Worm (Caenorhabditis elegans) whole organism, young adult: ENCODE results near the gene fat-1.

ENCODE experiments used
- B0261.1 ChIP-seq: sonication (generic microtip); optimal IDR thresholded peaks from 2 replicates; lab custom pipeline; 2016; ENCODE audit warnings: mild to moderate bottlenecking, missing genetic modification characterization, moderate library complexity, missing compliant biosample characterization
- B0336.3 ChIP-seq: fragments of 200-800 bp; sonication (Bioruptor generic); IDR thresholded peaks from 2 replicates; pipeline ENCODE4 v1.3.6; 2022; ENCODE audit warnings: missing genetic modification characterization, missing compliant biosample characterization
- C17E4.6 ChIP-seq: fragments of 200-800 bp; sonication (Bioruptor generic); IDR thresholded peaks from 2 replicates; pipeline ENCODE4 v1.3.6; 2022; ENCODE audit warnings: missing genetic modification reagents, missing genetic modification characterization, missing compliant biosample characterization
- F23B12.7 ChIP-seq: sonication (generic microtip); optimal IDR thresholded peaks from 2 replicates; lab custom pipeline; 2017; ENCODE audit warnings: missing genetic modification characterization, mild to moderate bottlenecking, missing compliant biosample characterization, antibody characterized with exemption, moderate library complexity; ENCODE audit not compliant: insufficient read depth
- F33H1.4 ChIP-seq: fragments of 200-800 bp; sonication (Bioruptor generic); IDR thresholded peaks from 2 replicates; pipeline ENCODE4 v1.3.6; 2022; ENCODE audit warnings: missing genetic modification reagents, missing genetic modification characterization, missing compliant biosample characterization
- F39B2.1 ChIP-seq: fragments of 200-800 bp; sonication (Bioruptor generic); IDR thresholded peaks from 2 replicates; pipeline ENCODE4 v1.3.6; 2022; ENCODE audit warnings: missing genetic modification reagents, missing genetic modification characterization, missing compliant biosample characterization
- F52B5.7 ChIP-seq: sonication (generic microtip); optimal IDR thresholded peaks from 2 replicates; lab custom pipeline; 2016; ENCODE audit warnings: mild to moderate bottlenecking, missing genetic modification characterization, missing compliant biosample characterization
- F57C9.4 ChIP-seq: sonication (generic microtip); optimal IDR thresholded peaks from 2 replicates; lab custom pipeline; 2017; ENCODE audit warnings: mild to moderate bottlenecking, missing genetic modification characterization, missing compliant biosample characterization
- K11D2.4 ChIP-seq: fragments of 200-800 bp; sonication (Bioruptor generic); IDR thresholded peaks from 2 replicates; pipeline ENCODE4 v1.3.6; 2022; ENCODE audit warnings: missing genetic modification reagents, missing genetic modification characterization, missing compliant biosample characterization
- K12H6.12 ChIP-seq: fragments of 200-800 bp; sonication (Bioruptor generic); optimal IDR thresholded peaks from 2 replicates; lab custom pipeline; 2018; ENCODE audit warnings: mild to moderate bottlenecking, missing genetic modification characterization, missing compliant biosample characterization
- T07F8.4 ChIP-seq: sonication (generic microtip); optimal IDR thresholded peaks from 2 replicates; lab custom pipeline; 2016; ENCODE audit warnings: mild to moderate bottlenecking, missing genetic modification characterization, moderate library complexity, missing compliant biosample characterization
- Y53F4B.3 ChIP-seq: fragments of 200-800 bp; sonication (Bioruptor generic); IDR thresholded peaks from 2 replicates; pipeline ENCODE4 v1.3.6; 2022; ENCODE audit warnings: missing genetic modification reagents, missing genetic modification characterization, missing compliant biosample characterization
- Y56A3A.18 ChIP-seq: fragments of 200-800 bp; sonication (Bioruptor generic); IDR thresholded peaks from 2 replicates; pipeline ENCODE4 v1.3.6; 2022; ENCODE audit warnings: missing genetic modification reagents, missing genetic modification characterization, missing compliant biosample characterization
- Y67H2A.10 ChIP-seq: fragments of 200-800 bp; sonication (Bioruptor generic); conservative IDR thresholded peaks from 2 replicates; pipeline ENCODE4 v1.3.6; 2022; ENCODE audit warnings: missing genetic modification reagents, missing genetic modification characterization, missing compliant biosample characterization
- Y79H2A.3 ChIP-seq: fragments of 200-800 bp; sonication (Bioruptor generic); conservative IDR thresholded peaks from 2 replicates; pipeline ENCODE4 v1.3.6; 2022; ENCODE audit warnings: missing genetic modification reagents, missing genetic modification characterization, missing compliant biosample characterization
- ZK185.1 ChIP-seq: sonication (generic microtip); optimal IDR thresholded peaks from 2 replicates; lab custom pipeline; 2016; ENCODE audit warnings: mild to moderate bottlenecking, missing genetic modification characterization, missing compliant biosample characterization; ENCODE audit not compliant: poor library complexity, severe bottlenecking
- ama-1 ChIP-seq, 3 experiments: fragments of 150-350 bp in 1 of 3; sonication (generic microtip) in 2 of 3; optimal IDR thresholded peaks; 2 replicates each; lab custom pipeline; 2014 to 2018; ENCODE audit warnings: missing biosample characterization in 2 of 3, missing genetic modification characterization in 2 of 3, missing genetic modification reagents in 2 of 3
- athp-1 ChIP-seq: sonication (generic microtip); optimal IDR thresholded peaks from 2 replicates; lab custom pipeline; 2017; ENCODE audit warnings: mild to moderate bottlenecking, missing genetic modification characterization, missing compliant biosample characterization
- attf-3 ChIP-seq: fragments of 200-800 bp; sonication (Bioruptor generic); conservative IDR thresholded peaks from 2 replicates; pipeline ENCODE4 v1.3.6; 2022; ENCODE audit warnings: missing genetic modification reagents, missing genetic modification characterization, missing compliant biosample characterization
- attf-5 ChIP-seq: fragments of 200-800 bp; sonication (Bioruptor generic); optimal IDR thresholded peaks from 2 replicates; lab custom pipeline; 2018; ENCODE audit warnings: mild to moderate bottlenecking, missing genetic modification characterization, missing compliant biosample characterization
- cebp-1 ChIP-seq, 2 experiments: fragments of 200-800 bp in 1 of 2; sonication (Bioruptor generic) in 1 of 2; sonication (generic microtip) in 1 of 2; IDR thresholded peaks in 1 of 2; optimal IDR thresholded peaks in 1 of 2; 2 replicates each; pipeline versions ENCODE4 v1.3.6 to Lab custom; 2017 to 2022; ENCODE audit warnings: missing compliant biosample characterization in 2 of 2, missing genetic modification characterization in 2 of 2, mild to moderate bottlenecking in 1 of 2, missing genetic modification reagents in 1 of 2, moderate library complexity in 1 of 2
- ceh-27 ChIP-seq: fragments of 200-800 bp; sonication (Bioruptor generic); optimal IDR thresholded peaks from 2 replicates; lab custom pipeline; 2018; ENCODE audit warnings: mild to moderate bottlenecking, missing genetic modification characterization, moderate library complexity, missing compliant biosample characterization
- chd-7 ChIP-seq: sonication (generic microtip); optimal IDR thresholded peaks from 2 replicates; lab custom pipeline; 2016; ENCODE audit warnings: mild to moderate bottlenecking, missing genetic modification characterization, moderate library complexity, missing compliant biosample characterization
- dox-1 ChIP-seq: fragments of 200-800 bp; sonication (Bioruptor generic); IDR thresholded peaks from 2 replicates; pipeline ENCODE4 v1.3.6; 2022; ENCODE audit warnings: missing genetic modification reagents, missing genetic modification characterization, missing compliant biosample characterization
- dpl-1 ChIP-seq: fragments of 150-350 bp; optimal IDR thresholded peaks from 2 replicates; lab custom pipeline; 2014; ENCODE audit warnings: missing biosample characterization, missing genetic modification reagents, missing genetic modification characterization
- egl-44 ChIP-seq: fragments of 200-800 bp; sonication (Bioruptor generic); IDR thresholded peaks from 2 replicates; pipeline ENCODE4 v1.3.6; 2022; ENCODE audit warnings: missing genetic modification reagents, missing genetic modification characterization, missing compliant biosample characterization
- egrh-3 ChIP-seq: fragments of 200-800 bp; sonication (Bioruptor generic); IDR thresholded peaks from 2 replicates; pipeline ENCODE4 v1.3.6; 2022; ENCODE audit warnings: missing genetic modification reagents, missing genetic modification characterization, missing compliant biosample characterization
- hmg-20 ChIP-seq: fragments of 200-800 bp; sonication (Bioruptor generic); IDR thresholded peaks from 2 replicates; pipeline ENCODE4 v1.3.6; 2022; ENCODE audit warnings: missing genetic modification reagents, missing genetic modification characterization, missing compliant biosample characterization
- hsf-1 ChIP-seq: fragments of 200-800 bp; sonication (Bioruptor generic); IDR thresholded peaks from 2 replicates; pipeline ENCODE4 v1.3.6; 2022; ENCODE audit warnings: missing genetic modification reagents, missing genetic modification characterization, missing compliant biosample characterization
- let-526 ChIP-seq: fragments of 200-800 bp; sonication (Bioruptor generic); IDR thresholded peaks from 2 replicates; pipeline ENCODE4 v1.3.6; 2022; ENCODE audit warnings: missing genetic modification reagents, missing genetic modification characterization, missing compliant biosample characterization
- lin-40 ChIP-seq: sonication (generic microtip); optimal IDR thresholded peaks from 2 replicates; lab custom pipeline; 2016; ENCODE audit warnings: missing genetic modification characterization, mild to moderate bottlenecking, missing compliant biosample characterization, missing genotype, missing genetic modification reagents
- lin-54 ChIP-seq: fragments of 200-800 bp; sonication (Bioruptor generic); optimal IDR thresholded peaks from 2 replicates; lab custom pipeline; 2018; ENCODE audit warnings: mild to moderate bottlenecking, missing genetic modification characterization, missing compliant biosample characterization
- lir-1 ChIP-seq: fragments of 200-800 bp; sonication (Bioruptor generic); conservative IDR thresholded peaks from 2 replicates; pipeline ENCODE4 v1.3.6; 2022; ENCODE audit warnings: missing genetic modification reagents, missing genetic modification characterization, missing compliant biosample characterization
- lsy-27 ChIP-seq: sonication (generic microtip); optimal IDR thresholded peaks from 2 replicates; lab custom pipeline; 2017; ENCODE audit warnings: missing genetic modification characterization, mild to moderate bottlenecking, missing compliant biosample characterization, antibody characterized with exemption, missing genotype, borderline replicate concordance; ENCODE audit not compliant: insufficient read depth
- madf-6 ChIP-seq: fragments of 200-800 bp; sonication (Bioruptor generic); IDR thresholded peaks from 2 replicates; pipeline ENCODE4 v1.3.6; 2022; ENCODE audit warnings: missing genetic modification reagents, missing genetic modification characterization, missing compliant biosample characterization
- mcd-1 ChIP-seq: fragments of 200-800 bp; sonication (Bioruptor generic); IDR thresholded peaks from 2 replicates; pipeline ENCODE4 v1.3.6; 2022; ENCODE audit warnings: missing genetic modification reagents, missing genetic modification characterization, missing compliant biosample characterization
- mxl-1 ChIP-seq: sonication (generic microtip); optimal IDR thresholded peaks from 2 replicates; lab custom pipeline; 2016; ENCODE audit warnings: missing genetic modification characterization, missing compliant biosample characterization
- nfya-2 ChIP-seq: fragments of 200-800 bp; sonication (Bioruptor generic); IDR thresholded peaks from 2 replicates; pipeline ENCODE4 v1.3.6; 2022; ENCODE audit warnings: missing genetic modification reagents, missing genetic modification characterization, missing compliant biosample characterization
- nhr-27 ChIP-seq: fragments of 200-800 bp; sonication (Bioruptor generic); optimal IDR thresholded peaks from 2 replicates; lab custom pipeline; 2018; ENCODE audit warnings: mild to moderate bottlenecking, missing genetic modification characterization, moderate library complexity, missing compliant biosample characterization
- nhr-80 ChIP-seq: sonication (generic microtip); optimal IDR thresholded peaks from 2 replicates; lab custom pipeline; 2016; ENCODE audit warnings: missing genetic modification characterization, missing compliant biosample characterization
- somi-1 ChIP-seq: fragments of 200-800 bp; sonication (Bioruptor generic); optimal IDR thresholded peaks from 2 replicates; lab custom pipeline; 2018; ENCODE audit warnings: mild to moderate bottlenecking, missing genetic modification characterization, missing compliant biosample characterization
- zfh-2 ChIP-seq: fragments of 200-800 bp; sonication (Bioruptor generic); conservative IDR thresholded peaks from 2 replicates; pipeline ENCODE4 v1.3.6; 2022; ENCODE audit warnings: missing genetic modification reagents, missing genetic modification characterization, missing compliant biosample characterization
- ztf-28 ChIP-seq: fragments of 200-800 bp; sonication (Bioruptor generic); IDR thresholded peaks from 2 replicates; pipeline ENCODE4 v1.3.6; 2022; ENCODE audit warnings: missing genetic modification reagents, missing genetic modification characterization, missing compliant biosample characterization
- ztf-3 ChIP-seq: fragments of 200-800 bp; sonication (Bioruptor generic); optimal IDR thresholded peaks from 2 replicates; lab custom pipeline; 2018; ENCODE audit warnings: mild to moderate bottlenecking, missing genetic modification characterization, missing compliant biosample characterization

The fat-1 gene

ce11 chrIV:13330547-13330946 is 15.1 kb downstream of the fat-1 start:
- TF ChIP-seq ama-1 (optimal IDR thresholded peaks at IDR 0.05; lab: Kevin White, UChicago) = no peak
- no peak for TF ChIP-seq ama-1 (GFP tag; optimal IDR thresholded peaks at IDR 0.05; lab: Kevin White, UChicago)
- no peak for TF ChIP-seq madf-6 (GFP tag; lab: Robert Waterston, UW)
- TF ChIP-seq Y56A3A.18 (GFP tag; lab: Robert Waterston, UW) = 0 out of 2 replicates have a peak, but pooled peaks have one; percentile 43
- no peak for TF ChIP-seq lsy-27 (tag; lab: Kevin White, UChicago)
- no peak for TF ChIP-seq B0261.1 (tag; lab: Kevin White, UChicago)
- TF ChIP-seq zfh-2 (GFP tag; lab: Robert Waterston, UW) = 0 out of 2 replicates have a peak, but pooled peaks have one; percentile 22
- TF ChIP-seq, all 124 proteins: peak for 2

- TF ChIP-seq athp-1 (tag; lab: Kevin White, UChicago) = no peak
- no peak for TF ChIP-seq lin-54 (GFP tag; lab: Kevin White, UChicago)
- no peak for TF ChIP-seq dpl-1 (GFP tag; lab: Kevin White, UChicago)
- TF ChIP-seq B0336.3 = no peak
- no peak for TF ChIP-seq F33H1.4 (GFP tag; lab: Robert Waterston, UW)
- TF ChIP-seq mcd-1 (GFP tag; lab: Robert Waterston, UW) = no peak
- TF ChIP-seq egrh-3 (GFP tag; lab: Robert Waterston, UW) = peak; percentile 31; the same call in 1 of the 2 replicates
- no peak for TF ChIP-seq F39B2.1
- no peak for TF ChIP-seq K11D2.4 (GFP tag; lab: Robert Waterston, UW)
- TF ChIP-seq hmg-20 (GFP tag; lab: Robert Waterston, UW) = no peak
- TF ChIP-seq C17E4.6 (GFP tag; lab: Robert Waterston, UW) = no peak
- TF ChIP-seq nhr-27 (tag; lab: Kevin White, UChicago) = no peak
- no peak for TF ChIP-seq lir-1 (GFP tag; lab: Robert Waterston, UW)
- peak; percentile 69; the same call in 1 of the 2 replicates for TF ChIP-seq zfh-2 (GFP tag; lab: Robert Waterston, UW)
- peak; percentile 8 for TF ChIP-seq F52B5.7
Measured at ce11 chrIV:13331285-13331684, 15.8 kb downstream of the fat-1 start, which contains the start of gene pqn-74. Gene pqn-74, minus strand, starts transcription at chrIV:13331406.

ce11 chrIV:13334287-13334686 is 18.8 kb downstream of the fat-1 start:
- no peak for TF ChIP-seq zfh-2 (GFP tag; lab: Robert Waterston, UW)
- no peak for TF ChIP-seq K12H6.12 (tag; lab: Kevin White, UChicago)
- TF ChIP-seq ztf-3 = no peak
- TF ChIP-seq attf-5 = peak; percentile 11
- no peak for TF ChIP-seq lin-40 (tag; lab: Kevin White, UChicago)
- TF ChIP-seq Y56A3A.18 (GFP tag; lab: Robert Waterston, UW) = no peak
- TF ChIP-seq F23B12.7 (tag; lab: Kevin White, UChicago) = no peak
- TF ChIP-seq nhr-27 (tag; lab: Kevin White, UChicago) = no peak
- TF ChIP-seq F57C9.4 (tag; lab: Kevin White, UChicago) = no peak
- TF ChIP-seq Y67H2A.10 (GFP tag; lab: Robert Waterston, UW) = no peak
- TF ChIP-seq hsf-1 (GFP tag; lab: Robert Waterston, UW) = no peak
- TF ChIP-seq ceh-27 (GFP tag; lab: Kevin White, UChicago) = no peak
- TF ChIP-seq ztf-28 (GFP tag; lab: Robert Waterston, UW) = no peak
- no peak for TF ChIP-seq K11D2.4 (GFP tag; lab: Robert Waterston, UW)
- TF ChIP-seq somi-1 (GFP tag; lab: Kevin White, UChicago) = no peak
- TF ChIP-seq dox-1 = 0 out of 2 replicates have a peak, but pooled peaks have one; percentile 41
- TF ChIP-seq mxl-1 (tag; lab: Kevin White, UChicago) = no peak
- no peak for TF ChIP-seq Y53F4B.3 (GFP tag; lab: Robert Waterston, UW)
- no peak for TF ChIP-seq T07F8.4
- TF ChIP-seq let-526 (GFP tag; lab: Robert Waterston, UW) = no peak
- TF ChIP-seq attf-3 (GFP tag; lab: Robert Waterston, UW) = no peak
- TF ChIP-seq nhr-80 = peak; percentile 92
- TF ChIP-seq ZK185.1 (tag; lab: Kevin White, UChicago) = no peak
- no peak for TF ChIP-seq Y79H2A.3 (GFP tag; lab: Robert Waterston, UW)
- TF ChIP-seq chd-7 (tag; lab: Kevin White, UChicago) = no peak
- no peak for TF ChIP-seq cebp-1 (GFP tag; IDR thresholded peaks at IDR 0.05; lab: Robert Waterston, UW)
- peak; percentile 60 for TF ChIP-seq cebp-1 (tag; optimal IDR thresholded peaks at IDR 0.05; lab: Kevin White, UChicago)
- no peak for TF ChIP-seq nfya-2 (GFP tag; lab: Robert Waterston, UW)
- TF ChIP-seq egl-44 (GFP tag; lab: Robert Waterston, UW) = no peak
